Fruit fly (Drosophila melanogaster) whole organism, embryonic: ENCODE results near the gene CG4291.

Experiments
- Atf-2 ChIP-seq: fragments of 200-800 bp; sonication (Bioruptor generic); optimal IDR thresholded peaks from 2 replicates; lab custom pipeline; 2016; ENCODE audit warnings: missing biosample characterization, missing genetic modification characterization
- Atf3 ChIP-seq: fragments of 200-800 bp; sonication (Bioruptor generic); optimal IDR thresholded peaks from 3 replicates; lab custom pipeline; 2016; ENCODE audit warnings: missing biosample characterization, missing genetic modification characterization
- Bgb ChIP-seq: fragments of 200-800 bp; sonication (Bioruptor generic); IDR thresholded peaks from 2 replicates; pipeline ENCODE4 v1.3.6; 2022; ENCODE audit warnings: missing biosample characterization, missing genetic modification characterization; ENCODE audit not compliant: partially characterized antibody
- C15 ChIP-seq: fragments of 200-800 bp; sonication (Bioruptor generic); IDR thresholded peaks from 3 replicates; pipeline ENCODE4 v1.3.6; 2022; ENCODE audit warnings: missing biosample characterization, missing genetic modification characterization
- CG10321 ChIP-seq: fragments of 200-800 bp; sonication (Bioruptor generic); IDR thresholded peaks from 2 replicates; pipeline ENCODE4 v1.3.6; 2022; ENCODE audit warnings: missing biosample characterization, missing genetic modification characterization
- CG10462 ChIP-seq: fragments of 200-800 bp; sonication (Bioruptor generic); optimal IDR thresholded peaks from 2 replicates; lab custom pipeline; 2016; ENCODE audit warnings: missing biosample characterization, missing genetic modification characterization
- CG10565 ChIP-seq: fragments of 200-800 bp; sonication (Bioruptor generic); optimal IDR thresholded peaks from 3 replicates; lab custom pipeline; 2016; ENCODE audit warnings: missing biosample characterization, mild to moderate bottlenecking, missing genetic modification characterization
- CG12155 ChIP-seq: fragments of 200-800 bp; sonication (Bioruptor generic); optimal IDR thresholded peaks from 3 replicates; lab custom pipeline; 2016; ENCODE audit warnings: missing biosample characterization, missing genetic modification characterization
- CG12391 ChIP-seq: fragments of 200-800 bp; sonication (Bioruptor generic); optimal IDR thresholded peaks from 3 replicates; lab custom pipeline; 2018; ENCODE audit warnings: missing biosample characterization, mild to moderate bottlenecking, missing genetic modification characterization, moderate library complexity
- CG13624 ChIP-seq: fragments of 200-800 bp; sonication (Bioruptor generic); optimal IDR thresholded peaks from 2 replicates; lab custom pipeline; 2016; ENCODE audit warnings: missing biosample characterization, missing genetic modification characterization
- CG14667 ChIP-seq: fragments of 200-800 bp; sonication (Bioruptor generic); IDR thresholded peaks from 2 replicates; pipeline ENCODE4 v1.3.6; 2022; ENCODE audit warnings: missing biosample characterization, missing genetic modification characterization
- CG17186 ChIP-seq: fragments of 200-800 bp; sonication (Bioruptor generic); optimal IDR thresholded peaks from 3 replicates; lab custom pipeline; 2017; ENCODE audit warnings: missing biosample characterization, missing genetic modification reagents, missing genetic modification characterization
- CG18011 ChIP-seq: fragments of 200-800 bp; sonication (Bioruptor generic); optimal IDR thresholded peaks from 2 replicates; lab custom pipeline; 2017; ENCODE audit warnings: missing biosample characterization, missing genetic modification characterization, mild to moderate bottlenecking, moderate library complexity, missing genotype
- CG2116 ChIP-seq: fragments of 200-800 bp; sonication (Bioruptor generic); optimal IDR thresholded peaks from 3 replicates; lab custom pipeline; 2018; ENCODE audit warnings: missing biosample characterization, mild to moderate bottlenecking, missing genetic modification characterization
- CG31224 ChIP-seq: fragments of 200-800 bp; sonication (Bioruptor generic); IDR thresholded peaks from 2 replicates; pipeline ENCODE4 v1.3.6; 2022; ENCODE audit warnings: missing biosample characterization, missing genetic modification characterization
- CG34224 ChIP-seq: fragments of 200-800 bp; sonication (Bioruptor generic); IDR thresholded peaks from 3 replicates; pipeline ENCODE4 v1.3.6; 2022; ENCODE audit warnings: missing biosample characterization, missing genetic modification characterization; ENCODE audit not compliant: partially characterized antibody
- CG5245 ChIP-seq: fragments of 200-800 bp; sonication (Bioruptor generic); optimal IDR thresholded peaks from 3 replicates; lab custom pipeline; 2016; ENCODE audit warnings: missing biosample characterization, missing genetic modification characterization
- CG6272 ChIP-seq: fragments of 200-800 bp; sonication (Bioruptor generic); IDR thresholded peaks from 2 replicates; pipeline ENCODE4 v1.3.6; 2022; ENCODE audit warnings: missing biosample characterization, missing genetic modification characterization
- CG7556 ChIP-seq: fragments of 200-800 bp; sonication (Bioruptor generic); optimal IDR thresholded peaks from 2 replicates; lab custom pipeline; 2017; ENCODE audit warnings: missing biosample characterization, mild to moderate bottlenecking, missing genetic modification characterization
- CG7745 ChIP-seq: fragments of 200-800 bp; sonication (Bioruptor generic); optimal IDR thresholded peaks from 2 replicates; lab custom pipeline; 2018; ENCODE audit warnings: missing biosample characterization, mild to moderate bottlenecking, missing genetic modification characterization, moderate library complexity
- CG8944 ChIP-seq: fragments of 200-800 bp; sonication (Bioruptor generic); optimal IDR thresholded peaks from 3 replicates; lab custom pipeline; 2016; ENCODE audit warnings: missing biosample characterization, missing genetic modification characterization
- CG9727 ChIP-seq: fragments of 200-800 bp; sonication (Bioruptor generic); optimal IDR thresholded peaks from 3 replicates; lab custom pipeline; 2017; ENCODE audit warnings: missing biosample characterization, mild to moderate bottlenecking, missing genetic modification characterization
- CG9876 ChIP-seq: fragments of 200-800 bp; sonication (Bioruptor generic); optimal IDR thresholded peaks from 2 replicates; lab custom pipeline; 2016; ENCODE audit warnings: missing biosample characterization, missing genetic modification characterization
- CTCF ChIP-seq: fragments of 200-800 bp; sonication (Bioruptor generic); optimal IDR thresholded peaks from 2 replicates; lab custom pipeline; 2017; ENCODE audit warnings: missing biosample characterization, mild to moderate bottlenecking, missing genetic modification characterization, moderate library complexity
- CkIIα-i1 ChIP-seq: fragments of 200-800 bp; sonication (Bioruptor generic); IDR thresholded peaks from 2 replicates; pipeline ENCODE4 v1.3.6; 2022; ENCODE audit warnings: missing biosample characterization, missing genetic modification characterization
- CrebB ChIP-seq: fragments of 200-800 bp; sonication (Bioruptor generic); optimal IDR thresholded peaks from 3 replicates; lab custom pipeline; 2018; ENCODE audit warnings: missing biosample characterization, mild to moderate bottlenecking, missing genetic modification characterization
- Dbx ChIP-seq: fragments of 200-800 bp; sonication (Bioruptor generic); IDR thresholded peaks from 3 replicates; pipeline ENCODE4 v1.3.6; 2022; ENCODE audit warnings: missing biosample characterization, missing genetic modification characterization
- E2f1 ChIP-seq: fragments of 200-800 bp; sonication (Bioruptor generic); IDR thresholded peaks from 2 replicates; pipeline ENCODE4 v1.3.6; 2022; ENCODE audit warnings: missing biosample characterization, missing genetic modification characterization
- ERR ChIP-seq: fragments of 200-800 bp; sonication (Bioruptor generic); optimal IDR thresholded peaks from 2 replicates; lab custom pipeline; 2016; ENCODE audit warnings: missing biosample characterization, missing genetic modification characterization
- Eip74EF ChIP-seq, 2 experiments: fragments of 200-800 bp in 1 of 2; fragments of >200 bp in 1 of 2; sonication (Bioruptor generic) in 1 of 2; optimal IDR thresholded peaks; 2 replicates each; lab custom pipeline; 2017 to 2019; ENCODE audit warnings: missing biosample characterization in 2 of 2, missing genetic modification characterization in 2 of 2, mild to moderate bottlenecking in 1 of 2, moderate library complexity in 1 of 2
- Fer2 ChIP-seq: fragments of 200-800 bp; sonication (Bioruptor generic); optimal IDR thresholded peaks from 2 replicates; lab custom pipeline; 2018; ENCODE audit warnings: missing biosample characterization, mild to moderate bottlenecking, missing genetic modification characterization, moderate library complexity
- Fer3 ChIP-seq: fragments of 200-800 bp; sonication (Bioruptor generic); optimal IDR thresholded peaks from 2 replicates; lab custom pipeline; 2018; ENCODE audit warnings: missing biosample characterization, mild to moderate bottlenecking, missing genetic modification characterization, moderate library complexity
- Hsf ChIP-seq: fragments of 200-800 bp; sonication (Bioruptor generic); optimal IDR thresholded peaks from 3 replicates; lab custom pipeline; 2016; ENCODE audit warnings: missing biosample characterization, missing genetic modification characterization
- Lim3 ChIP-seq: fragments of 200-800 bp; sonication (Bioruptor generic); IDR thresholded peaks from 2 replicates; pipeline ENCODE4 v1.3.6; 2022; ENCODE audit warnings: missing biosample characterization, missing genetic modification characterization
- PHDP ChIP-seq: fragments of 200-800 bp; sonication (Bioruptor generic); optimal IDR thresholded peaks from 3 replicates; lab custom pipeline; 2018; ENCODE audit warnings: missing biosample characterization, mild to moderate bottlenecking, missing genetic modification characterization, moderate library complexity
- Poxn ChIP-seq: fragments of 200-800 bp; sonication (Bioruptor generic); IDR thresholded peaks from 2 replicates; pipeline ENCODE4 v1.3.6; 2022; ENCODE audit warnings: missing biosample characterization, missing genetic modification characterization
- Taf1 ChIP-seq: fragments of 200-800 bp; sonication (Bioruptor generic); IDR thresholded peaks from 2 replicates; pipeline ENCODE4 v1.3.6; 2022; ENCODE audit warnings: missing biosample characterization, missing genetic modification characterization
- ara ChIP-seq: fragments of 200-800 bp; sonication (Bioruptor generic); IDR thresholded peaks from 2 replicates; pipeline ENCODE4 v1.3.6; 2022; ENCODE audit warnings: missing biosample characterization, missing genetic modification characterization
- crol ChIP-seq: fragments of 200-800 bp; sonication (Bioruptor generic); IDR thresholded peaks from 2 replicates; pipeline ENCODE4 v1.3.6; 2022; ENCODE audit warnings: missing biosample characterization, missing genetic modification characterization
- dan ChIP-seq: fragments of 200-800 bp; sonication (Bioruptor generic); IDR thresholded peaks from 2 replicates; pipeline ENCODE4 v1.3.6; 2022; ENCODE audit warnings: missing biosample characterization, missing genetic modification characterization
- danr ChIP-seq: fragments of 200-800 bp; sonication (Bioruptor generic); IDR thresholded peaks from 2 replicates; pipeline ENCODE4 v1.3.6; 2022; ENCODE audit warnings: missing biosample characterization, missing genetic modification characterization
- dati ChIP-seq: fragments of 200-800 bp; sonication (Bioruptor generic); IDR thresholded peaks from 2 replicates; pipeline ENCODE4 v1.3.6; 2022; ENCODE audit warnings: missing biosample characterization, missing genetic modification characterization
- ewg ChIP-seq: fragments of 200-800 bp; sonication (Bioruptor generic); optimal IDR thresholded peaks from 3 replicates; lab custom pipeline; 2017; ENCODE audit warnings: mild to moderate bottlenecking, missing biosample characterization, missing genetic modification reagents, missing genetic modification characterization
- fd96Cb ChIP-seq: fragments of 200-800 bp; sonication (Bioruptor generic); optimal IDR thresholded peaks from 2 replicates; lab custom pipeline; 2018; ENCODE audit warnings: missing biosample characterization, mild to moderate bottlenecking, missing genetic modification characterization, moderate library complexity
- jigr1 ChIP-seq: fragments of 200-800 bp; sonication (Bioruptor generic); IDR thresholded peaks from 3 replicates; pipeline ENCODE4 v1.3.6; 2022; ENCODE audit warnings: missing biosample characterization, missing genetic modification characterization
- jumu ChIP-seq: fragments of 200-800 bp; sonication (Bioruptor generic); optimal IDR thresholded peaks from 3 replicates; lab custom pipeline; 2016; ENCODE audit warnings: missing biosample characterization, missing genetic modification characterization
- lola ChIP-seq, 3 experiments: fragments of >200 bp in 2 of 3; fragments of 200-800 bp in 1 of 3; sonication (Bioruptor generic) in 1 of 3; optimal IDR thresholded peaks; 2 replicates each; lab custom pipeline; 2017 to 2019; ENCODE audit warnings: missing biosample characterization in 3 of 3, missing genetic modification characterization in 3 of 3, mild to moderate bottlenecking in 1 of 3, moderate library complexity in 1 of 3
- sna ChIP-seq: fragments of 200-800 bp; sonication (Bioruptor generic); IDR thresholded peaks from 2 replicates; pipeline ENCODE4 v1.3.6; 2022; ENCODE audit warnings: missing biosample characterization, missing genetic modification characterization; ENCODE audit not compliant: partially characterized antibody
- tna ChIP-seq: fragments of 200-800 bp; sonication (Bioruptor generic); IDR thresholded peaks from 2 replicates; pipeline ENCODE4 v1.3.6; 2022; ENCODE audit warnings: missing biosample characterization, missing genetic modification characterization; ENCODE audit not compliant: partially characterized antibody
- zf30C ChIP-seq: fragments of 200-800 bp; sonication (Bioruptor generic); optimal IDR thresholded peaks from 3 replicates; lab custom pipeline; 2018; ENCODE audit warnings: missing biosample characterization, mild to moderate bottlenecking, missing genetic modification characterization
- zfh2 ChIP-seq: fragments of 200-800 bp; sonication (Bioruptor generic); optimal IDR thresholded peaks from 2 replicates; lab custom pipeline; 2016; ENCODE audit warnings: missing biosample characterization, missing genetic modification characterization

The CG4291 gene

dm6 chr2L:867899-868605 is 15.5 kb upstream of the CG4291 start, which contains the start of gene aru (continued):
- no peak for TF ChIP-seq danr
- TF ChIP-seq zf30C (GFP tag; lab: Kevin White, UChicago): no peak
- no peak for TF ChIP-seq C15
- no peak for TF ChIP-seq dan (GFP tag; lab: Robert Waterston, UW)
- TF ChIP-seq dati (GFP tag; lab: Robert Waterston, UW): no peak
- TF ChIP-seq lola (GFP tag; optimal IDR thresholded peaks at IDR 0.05; lab: Kevin White, UChicago): peak in 1 of 3 experiments; percentile 20
- peak; percentile 3 for TF ChIP-seq CTCF (GFP tag; lab: Kevin White, UChicago)
- TF ChIP-seq CG9876 (GFP tag; lab: Kevin White, UChicago): no peak
- TF ChIP-seq Atf-2 (GFP tag; lab: Kevin White, UChicago): no peak
- TF ChIP-seq Atf3 (GFP tag; lab: Kevin White, UChicago): no peak
- TF ChIP-seq fd96Cb (tag; lab: Kevin White, UChicago): peak; percentile 23
- peak; percentile 35 for TF ChIP-seq CG7745
- TF ChIP-seq Lim3 (GFP tag; lab: Robert Waterston, UW): no peak
- no peak for TF ChIP-seq tna (GFP tag; lab: Robert Waterston, UW)
- no peak for TF ChIP-seq Fer2 (tag; lab: Kevin White, UChicago)
- TF ChIP-seq E2f1 (GFP tag; lab: Robert Waterston, UW): no peak
- TF ChIP-seq ERR (GFP tag; lab: Kevin White, UChicago): no peak
- no peak for TF ChIP-seq Poxn (GFP tag; lab: Robert Waterston, UW)
- no peak for TF ChIP-seq CG17186 (GFP tag; lab: Kevin White, UChicago)
- no peak for TF ChIP-seq CG2116 (GFP tag; lab: Kevin White, UChicago)
- no peak for TF ChIP-seq CG10321 (GFP tag; lab: Robert Waterston, UW)
- 0 out of 2 replicates have a peak, but pooled peaks have one; percentile 18 for TF ChIP-seq Bgb (GFP tag; lab: Robert Waterston, UW)
- TF ChIP-seq CG10462 (GFP tag; lab: Kevin White, UChicago): no peak
- TF ChIP-seq CG18011 (GFP tag; lab: Kevin White, UChicago): no peak
- TF ChIP-seq CG7556 (GFP tag; lab: Kevin White, UChicago): peak; percentile 29
- TF ChIP-seq CG12155 (GFP tag; lab: Kevin White, UChicago): no peak
- TF ChIP-seq CG14667 (GFP tag; lab: Robert Waterston, UW): no peak
- TF ChIP-seq sna (GFP tag; lab: Robert Waterston, UW): no peak
- no peak for TF ChIP-seq CkIIα-i1 (GFP tag; lab: Robert Waterston, UW)
- TF ChIP-seq zfh2 (GFP tag; lab: Kevin White, UChicago): no peak
- no peak for TF ChIP-seq Fer3
- peak; percentile 2 for TF ChIP-seq CG5245 (GFP tag; lab: Kevin White, UChicago)
- peak; percentile 68; the same call in 1 of the 3 replicates for TF ChIP-seq Dbx
- TF ChIP-seq CG6272: no peak
- no peak for TF ChIP-seq jigr1 (GFP tag; lab: Robert Waterston, UW)
- TF ChIP-seq Hsf (GFP tag; lab: Kevin White, UChicago): no peak
- TF ChIP-seq Taf1: no peak
- no peak for TF ChIP-seq CG13624 (GFP tag; lab: Kevin White, UChicago)
- TF ChIP-seq CrebB: no peak
- no peak for TF ChIP-seq jumu (GFP tag; lab: Kevin White, UChicago)
- no peak for TF ChIP-seq CG34224 (GFP tag; lab: Robert Waterston, UW)
- peak; percentile 58 for TF ChIP-seq PHDP (tag; lab: Kevin White, UChicago)
- peak; percentile 14 for TF ChIP-seq CG9727 (GFP tag; lab: Kevin White, UChicago)
- TF ChIP-seq ara (GFP tag; lab: Robert Waterston, UW): no peak
- TF ChIP-seq CG10565 (GFP tag; lab: Kevin White, UChicago): no peak
- peak in 1 of 2 experiments; percentile 31 for TF ChIP-seq Eip74EF (GFP tag; optimal IDR thresholded peaks at IDR 0.05; lab: Kevin White, UChicago)
- TF ChIP-seq CG12391 (tag; lab: Kevin White, UChicago): peak; percentile 60
- TF ChIP-seq CG8944: no peak
- TF ChIP-seq ewg (GFP tag; lab: Kevin White, UChicago): no peak
- TF ChIP-seq crol (GFP tag; lab: Robert Waterston, UW): no peak
- no peak for TF ChIP-seq CG31224 (GFP tag; lab: Robert Waterston, UW)
